Fruit fly (Drosophila melanogaster) whole organism, prepupa: ENCODE data around the gene Pcyt2.

ENCODE experiments used
- Blimp-1 ChIP-seq: fragments of 200-800 bp; sonication (Bioruptor generic); optimal IDR thresholded peaks from 3 replicates; lab custom pipeline; 2017; ENCODE audit warnings: missing biosample characterization, missing genetic modification characterization, mild to moderate bottlenecking, moderate library complexity, missing genetic modification reagents
- CG10631 ChIP-seq: fragments of 200-800 bp; sonication (Bioruptor generic); optimal IDR thresholded peaks from 2 replicates; lab custom pipeline; 2016; ENCODE audit warnings: missing biosample characterization, missing genetic modification characterization
- CG10669 ChIP-seq: fragments of 200-800 bp; sonication (Bioruptor generic); optimal IDR thresholded peaks from 3 replicates; lab custom pipeline; 2018; ENCODE audit warnings: missing biosample characterization, mild to moderate bottlenecking, missing genetic modification characterization, moderate library complexity
- CG15336 ChIP-seq: fragments of 200-800 bp; sonication (Bioruptor generic); IDR thresholded peaks from 2 replicates; pipeline ENCODE4 v1.3.6; 2022; ENCODE audit warnings: missing biosample characterization, missing genetic modification characterization
- CG1621 ChIP-seq: fragments of 200-800 bp; sonication (Bioruptor generic); optimal IDR thresholded peaks from 3 replicates; lab custom pipeline; 2018; ENCODE audit warnings: missing biosample characterization, mild to moderate bottlenecking, missing genetic modification characterization
- CG16779 ChIP-seq: fragments of 200-800 bp; sonication (Bioruptor generic); optimal IDR thresholded peaks from 3 replicates; lab custom pipeline; 2017; ENCODE audit warnings: missing biosample characterization, mild to moderate bottlenecking, missing genetic modification characterization
- CG31627 ChIP-seq: fragments of 200-800 bp; sonication (Bioruptor generic); optimal IDR thresholded peaks from 3 replicates; lab custom pipeline; 2016; ENCODE audit warnings: missing biosample characterization, missing genetic modification characterization
- CG32006 ChIP-seq: fragments of 200-800 bp; sonication (Bioruptor generic); optimal IDR thresholded peaks from 3 replicates; lab custom pipeline; 2017; ENCODE audit warnings: missing biosample characterization, mild to moderate bottlenecking, missing genetic modification characterization
- CG34406 ChIP-seq: fragments of 200-800 bp; sonication (Bioruptor generic); optimal IDR thresholded peaks from 3 replicates; lab custom pipeline; 2016; ENCODE audit warnings: missing biosample characterization, missing genetic modification characterization
- CG3919 ChIP-seq: fragments of 200-800 bp; sonication (Bioruptor generic); optimal IDR thresholded peaks from 3 replicates; lab custom pipeline; 2016; ENCODE audit warnings: missing biosample characterization, missing genetic modification characterization
- CG4318 ChIP-seq: fragments of 200-800 bp; sonication (Bioruptor generic); optimal IDR thresholded peaks from 3 replicates; lab custom pipeline; 2017; ENCODE audit warnings: missing biosample characterization, mild to moderate bottlenecking, missing genetic modification characterization
- CG6163 ChIP-seq: fragments of 200-800 bp; sonication (Bioruptor generic); IDR thresholded peaks from 3 replicates; pipeline ENCODE4 v1.3.6; 2022; ENCODE audit warnings: missing biosample characterization, missing genetic modification characterization
- CG6276 ChIP-seq: fragments of 200-800 bp; sonication (Bioruptor generic); optimal IDR thresholded peaks from 2 replicates; lab custom pipeline; 2017; ENCODE audit warnings: missing biosample characterization, mild to moderate bottlenecking, missing genetic modification characterization
- CG6808 ChIP-seq: fragments of 200-800 bp; sonication (Bioruptor generic); optimal IDR thresholded peaks from 3 replicates; lab custom pipeline; 2017; ENCODE audit warnings: missing biosample characterization, missing genetic modification characterization, mild to moderate bottlenecking, moderate library complexity, missing genetic modification reagents
- CG6854 ChIP-seq: fragments of 200-800 bp; sonication (Bioruptor generic); optimal IDR thresholded peaks from 2 replicates; lab custom pipeline; 2017; ENCODE audit warnings: missing biosample characterization, mild to moderate bottlenecking, missing genetic modification characterization
- CG8119 ChIP-seq: fragments of 200-800 bp; sonication (Bioruptor generic); IDR thresholded peaks from 3 replicates; pipeline ENCODE4 v1.3.6; 2022; ENCODE audit warnings: missing biosample characterization, missing genetic modification characterization
- CG8319 ChIP-seq: fragments of 200-800 bp; sonication (Bioruptor generic); optimal IDR thresholded peaks from 3 replicates; lab custom pipeline; 2016; ENCODE audit warnings: missing biosample characterization, missing genetic modification characterization
- CG8632 ChIP-seq: fragments of 200-800 bp; sonication (Bioruptor generic); optimal IDR thresholded peaks from 3 replicates; lab custom pipeline; 2016; ENCODE audit warnings: missing biosample characterization, missing genetic modification characterization
- CG9139 ChIP-seq: fragments of 200-800 bp; sonication (Bioruptor generic); optimal IDR thresholded peaks from 3 replicates; lab custom pipeline; 2017; ENCODE audit warnings: missing biosample characterization, mild to moderate bottlenecking, missing genetic modification characterization
- Eip78C ChIP-seq: fragments of 200-800 bp; sonication (Bioruptor generic); peaks from one replicate; lab custom pipeline; 2016; ENCODE audit warnings: missing biosample characterization, missing genetic modification characterization
- Ets21C ChIP-seq: fragments of 200-800 bp; sonication (Bioruptor generic); optimal IDR thresholded peaks from 3 replicates; lab custom pipeline; 2016; ENCODE audit warnings: missing biosample characterization, missing genetic modification characterization
- Ets96B ChIP-seq: fragments of 200-800 bp; optimal IDR thresholded peaks from 2 replicates; lab custom pipeline; 2019; ENCODE audit warnings: missing biosample characterization, mild to moderate bottlenecking, missing genetic modification characterization, moderate library complexity
- Hr38 ChIP-seq: sonication (Bioruptor generic); optimal IDR thresholded peaks from 2 replicates; lab custom pipeline; 2016; ENCODE audit warnings: missing biosample characterization, missing genetic modification characterization
- Hr39 ChIP-seq: fragments of 200-800 bp; sonication (Bioruptor generic); optimal IDR thresholded peaks from 2 replicates; lab custom pipeline; 2016; ENCODE audit warnings: missing biosample characterization, missing genetic modification characterization
- Hr4 ChIP-seq: fragments of 200-800 bp; sonication (Bioruptor generic); optimal IDR thresholded peaks from 3 replicates; lab custom pipeline; 2016; ENCODE audit warnings: missing biosample characterization, missing genetic modification characterization
- Lpt ChIP-seq: fragments of 200-800 bp; sonication (Bioruptor generic); optimal IDR thresholded peaks from 3 replicates; lab custom pipeline; 2016; ENCODE audit warnings: missing biosample characterization, missing genetic modification characterization
- OdsH ChIP-seq: fragments of 200-800 bp; sonication (Bioruptor generic); optimal IDR thresholded peaks from 3 replicates; lab custom pipeline; 2016; ENCODE audit warnings: missing biosample characterization, missing genetic modification characterization
- Smox ChIP-seq: fragments of 200-800 bp; sonication (Bioruptor generic); optimal IDR thresholded peaks from 3 replicates; lab custom pipeline; 2016; ENCODE audit warnings: missing biosample characterization, missing genetic modification characterization
- acj6 ChIP-seq: fragments of 200-800 bp; sonication (Bioruptor generic); optimal IDR thresholded peaks from 3 replicates; lab custom pipeline; 2016; ENCODE audit warnings: missing biosample characterization, missing genetic modification characterization
- cyc ChIP-seq: fragments of 200-800 bp; sonication (Bioruptor generic); optimal IDR thresholded peaks from 3 replicates; lab custom pipeline; 2016; ENCODE audit warnings: missing biosample characterization, missing genetic modification characterization
- dac ChIP-seq: fragments of 200-800 bp; sonication (Bioruptor generic); optimal IDR thresholded peaks from 2 replicates; lab custom pipeline; 2017; ENCODE audit warnings: missing biosample characterization, mild to moderate bottlenecking, missing genetic modification characterization
- dsx ChIP-seq: fragments of 200-800 bp; optimal IDR thresholded peaks from 3 replicates; lab custom pipeline; 2019; ENCODE audit warnings: missing biosample characterization, mild to moderate bottlenecking, missing genetic modification characterization, moderate library complexity; ENCODE audit not compliant: poor library complexity, severe bottlenecking
- eg ChIP-seq: fragments of 200-800 bp; sonication (Bioruptor generic); IDR thresholded peaks from 3 replicates; pipeline ENCODE4 v1.3.6; 2022; ENCODE audit warnings: missing biosample characterization, missing genetic modification characterization
- fkh ChIP-seq: fragments of 200-800 bp; sonication (Bioruptor generic); optimal IDR thresholded peaks from 3 replicates; lab custom pipeline; 2017; ENCODE audit warnings: missing biosample characterization, mild to moderate bottlenecking, missing genetic modification characterization, moderate library complexity
- lz ChIP-seq: fragments of 200-800 bp; sonication (Bioruptor generic); optimal IDR thresholded peaks from 3 replicates; lab custom pipeline; 2016; ENCODE audit warnings: missing biosample characterization, missing genetic modification characterization
- spab ChIP-seq: fragments of 200-800 bp; sonication (Bioruptor generic); optimal IDR thresholded peaks from 2 replicates; lab custom pipeline; 2017; ENCODE audit warnings: missing biosample characterization, mild to moderate bottlenecking, missing genetic modification characterization, missing genetic modification reagents
- ss ChIP-seq, 2 experiments: fragments of 200-800 bp; sonication (Bioruptor generic); optimal IDR thresholded peaks; 2 replicates in 1 of 2; 3 replicates in 1 of 2; lab custom pipeline; 2017 to 2018; ENCODE audit warnings: mild to moderate bottlenecking in 2 of 2, missing biosample characterization in 2 of 2, missing genetic modification characterization in 2 of 2, moderate library complexity in 1 of 2
- svp ChIP-seq: fragments of 200-800 bp; sonication (Bioruptor generic); peaks from one replicate; lab custom pipeline; 2016; ENCODE audit warnings: missing biosample characterization, missing genetic modification characterization
- topi ChIP-seq: fragments of 200-800 bp; sonication (Bioruptor generic); optimal IDR thresholded peaks from 3 replicates; lab custom pipeline; 2016; ENCODE audit warnings: missing biosample characterization, missing genetic modification characterization
- vri ChIP-seq: fragments of 200-800 bp; sonication (Bioruptor generic); optimal IDR thresholded peaks from 3 replicates; lab custom pipeline; 2016; ENCODE audit warnings: missing biosample characterization, mild to moderate bottlenecking, missing genetic modification characterization

Gene Pcyt2

DNA sequence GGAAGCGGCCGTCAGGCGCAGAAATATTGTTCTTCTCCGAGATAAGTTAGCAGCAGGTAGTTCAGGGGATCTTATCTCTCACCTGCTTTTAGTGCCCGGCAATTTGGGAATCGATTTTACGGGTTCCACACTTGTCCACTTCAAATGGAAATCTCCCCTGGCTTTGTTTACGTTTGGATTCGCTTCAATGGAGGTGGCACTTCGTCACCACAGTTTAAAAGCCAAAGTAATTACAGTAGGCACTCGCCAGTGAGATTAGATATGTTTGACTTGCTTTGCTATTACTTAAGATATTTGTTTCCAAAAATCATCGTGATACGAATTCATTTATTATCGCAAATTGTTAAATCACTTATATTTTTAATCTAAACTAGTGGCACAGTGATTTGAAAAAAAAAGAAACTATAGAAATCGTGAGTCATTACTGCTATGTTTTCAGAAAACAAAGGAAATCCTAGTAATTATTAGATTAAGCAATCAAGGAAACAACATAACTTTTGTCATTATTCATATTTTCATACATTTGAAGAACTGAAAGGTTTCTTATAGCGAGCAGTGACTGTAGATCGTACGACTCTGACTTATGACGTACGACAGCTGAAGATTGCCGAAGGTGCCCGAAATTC lies 4.8 kb upstream of the Pcyt2 start (continued):
- TF ChIP-seq ss (GFP tag; optimal IDR thresholded peaks at IDR 0.05; lab: Kevin White, UChicago) (no peak), CG31627 (GFP tag; lab: Kevin White, UChicago) (peak; percentile 77), CG6854 (GFP tag; lab: Kevin White, UChicago) (no peak), svp (peak; percentile 95), CG8119 (GFP tag; lab: Robert Waterston, UW) (no peak), CG6808 (no peak), OdsH (GFP tag; lab: Kevin White, UChicago) (no peak), dsx (GFP tag; lab: Kevin White, UChicago) (no peak), CG10631 (no peak), CG4318 (GFP tag; lab: Kevin White, UChicago) (no peak), vri (GFP tag; lab: Kevin White, UChicago) (peak; percentile 58)

DNA sequence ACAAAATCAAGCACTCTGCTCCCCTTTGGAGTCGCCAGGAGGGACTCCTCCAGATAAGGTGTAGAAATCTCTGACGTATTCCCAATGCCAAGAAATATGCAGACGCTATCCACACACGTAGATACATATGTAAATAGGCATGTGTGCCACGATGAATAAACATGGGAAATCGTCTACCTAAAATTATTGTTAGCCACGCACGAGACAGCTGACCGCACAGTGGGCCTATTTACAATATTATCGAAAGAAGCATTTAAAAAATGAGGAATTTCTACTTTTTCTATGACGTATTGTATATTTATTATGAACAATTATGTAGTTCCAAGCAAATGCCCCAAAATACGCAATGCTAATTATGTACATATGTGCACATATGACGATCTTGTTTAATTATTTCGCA lies 4.1 kb upstream of the Pcyt2 start:
- TF ChIP-seq fkh (GFP tag; lab: Kevin White, UChicago) (peak; percentile 46), Hr4 (GFP tag; lab: Kevin White, UChicago) (peak; percentile 29), Eip78C (GFP tag; lab: Kevin White, UChicago) (peak; percentile 43), lz (no peak)
- TF ChIP-seq, all 60 proteins: peak for 3

DNA sequence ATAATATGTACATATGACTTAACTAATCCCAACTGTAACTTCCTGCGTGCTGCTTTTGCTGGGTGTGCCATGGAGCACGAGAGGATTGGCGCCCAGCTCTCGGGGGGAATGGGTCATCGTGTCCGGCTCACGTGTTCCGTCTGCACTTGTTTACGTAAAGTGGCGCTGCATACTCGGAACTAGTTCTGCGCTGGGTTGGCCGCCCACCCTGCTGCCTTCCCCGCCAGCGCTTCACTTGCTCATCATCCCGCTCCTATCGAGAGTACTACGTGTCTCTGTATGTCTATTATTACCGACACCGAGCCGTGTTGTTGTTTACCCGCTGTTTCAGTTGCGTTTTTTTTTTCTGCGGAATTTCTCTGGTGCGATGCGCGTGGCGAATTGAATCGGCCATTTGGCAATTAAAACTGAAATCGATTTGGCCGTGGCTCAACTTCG lies 3.6 kb upstream of the Pcyt2 start:
- TF ChIP-seq CG34406 (GFP tag; lab: Kevin White, UChicago) (no peak), dac (GFP tag; lab: Kevin White, UChicago) (no peak), CG6163 (GFP tag; lab: Robert Waterston, UW) (peak; percentile 33; the same call in 1 of the 3 replicates), eg (GFP tag; lab: Robert Waterston, UW) (no peak), dsx (GFP tag; lab: Kevin White, UChicago) (no peak), ss (GFP tag; optimal IDR thresholded peaks at IDR 0.05; lab: Kevin White, UChicago) (no peak), svp (peak; percentile 26), CG15336 (GFP tag; lab: Robert Waterston, UW) (no peak), Smox (GFP tag; lab: Kevin White, UChicago) (no peak)
- TF ChIP-seq, all 60 proteins: peak for 2

DNA sequence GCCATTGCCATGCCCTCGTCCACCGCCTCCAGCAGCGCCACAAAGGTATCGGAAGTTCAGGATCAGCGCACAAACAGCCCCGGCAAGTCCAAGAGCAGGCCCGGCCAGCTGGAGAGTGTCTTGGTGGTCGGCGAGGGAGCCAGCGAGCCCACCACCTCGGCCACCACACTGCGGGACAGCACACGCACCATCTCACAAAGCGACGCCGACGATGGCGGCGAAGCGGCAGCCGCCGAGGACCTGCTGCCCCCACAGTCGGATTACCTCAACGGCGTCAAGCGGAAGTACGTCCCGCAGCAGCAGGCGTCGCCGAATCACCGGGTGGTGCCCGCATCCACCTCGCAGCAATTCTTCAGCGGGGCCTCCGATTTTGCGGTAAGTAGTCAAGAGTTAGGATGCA lies 2.4 kb upstream of the Pcyt2 start:
- TF ChIP-seq Hr39 (no peak), svp (peak; percentile 65), topi (GFP tag; lab: Kevin White, UChicago) (no peak), CG15336 (GFP tag; lab: Robert Waterston, UW) (no peak), dsx (GFP tag; lab: Kevin White, UChicago) (no peak), Blimp-1 (no peak)

DNA sequence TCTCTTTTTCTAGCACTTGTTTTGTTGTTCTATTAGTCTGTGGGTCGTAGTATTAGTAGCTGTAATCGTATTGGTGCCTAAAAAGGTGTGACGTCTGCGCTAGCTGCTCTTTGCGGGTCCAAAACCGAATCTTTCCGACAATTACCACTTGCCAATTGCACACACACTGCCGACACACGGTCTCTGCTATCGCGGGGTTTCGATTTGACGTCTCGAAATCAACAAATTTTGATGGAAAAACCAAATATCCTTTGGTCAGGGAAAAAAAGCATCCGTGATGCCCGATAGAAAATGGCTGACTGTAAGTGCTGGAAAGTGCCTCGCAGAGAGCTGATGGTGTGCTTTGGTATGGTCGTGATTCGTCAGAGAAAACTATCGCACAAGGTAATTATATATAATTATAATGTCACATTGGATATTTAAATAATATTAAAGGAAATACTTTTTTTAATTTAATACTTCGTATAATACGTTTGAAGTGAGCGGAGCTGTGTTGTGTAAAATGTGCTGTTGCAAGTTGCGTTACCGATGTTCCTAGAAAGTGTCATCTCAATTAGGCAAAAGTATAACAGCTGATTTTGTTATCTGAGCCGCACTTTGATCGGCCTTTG lies 5.0 kb downstream of the Pcyt2 start, which contains the start of the genes Pex10 and CG12099:
Gene Pex10 (plus strand): TSS at position 51 of the 611 bp plus-strand sequence.
Gene CG12099 (minus strand): TSS at position 307 of the 611 bp plus-strand sequence.
- peak; percentile 62 for TF ChIP-seq Lpt (GFP tag; lab: Kevin White, UChicago)
- peak; percentile 74 for TF ChIP-seq CG15336 (GFP tag; lab: Robert Waterston, UW)
- TF ChIP-seq CG16779 (tag; lab: Kevin White, UChicago), result peak; percentile 42
- peak; percentile 78 for TF ChIP-seq cyc (GFP tag; lab: Kevin White, UChicago)
- TF ChIP-seq CG3919 (GFP tag; lab: Kevin White, UChicago), result peak; percentile 84
- peak; percentile 69 to 76 for TF ChIP-seq ss (GFP tag; optimal IDR thresholded peaks at IDR 0.05; lab: Kevin White, UChicago)
- TF ChIP-seq CG10669 (GFP tag; lab: Kevin White, UChicago), result peak; percentile 73
- TF ChIP-seq fkh (GFP tag; lab: Kevin White, UChicago), result no peak
- peak; percentile 69 for TF ChIP-seq CG6854 (GFP tag; lab: Kevin White, UChicago)
- TF ChIP-seq CG6276 (GFP tag; lab: Kevin White, UChicago), result peak; percentile 18
- peak; percentile 58 for TF ChIP-seq CG1621
- peak; percentile 83 for TF ChIP-seq lz
- peak; percentile 88 for TF ChIP-seq acj6 (GFP tag; lab: Kevin White, UChicago)
- peak; percentile 83 for TF ChIP-seq CG32006
- peak; percentile 69 for TF ChIP-seq Ets21C
- TF ChIP-seq CG8632 (GFP tag; lab: Kevin White, UChicago), result peak; percentile 81
- peak; percentile 94 for TF ChIP-seq CG10631
- TF ChIP-seq OdsH (GFP tag; lab: Kevin White, UChicago), result peak; percentile 90
- peak; percentile 39 for TF ChIP-seq CG9139 (GFP tag; lab: Kevin White, UChicago)
- TF ChIP-seq CG34406 (GFP tag; lab: Kevin White, UChicago), result peak; percentile 78
- peak; percentile 71 for TF ChIP-seq Ets96B (tag; lab: Kevin White, UChicago)
- peak; percentile 38 for TF ChIP-seq spab (GFP tag; lab: Kevin White, UChicago)
- peak; percentile 67 for TF ChIP-seq CG8319 (GFP tag; lab: Kevin White, UChicago)
- TF ChIP-seq CG8119 (GFP tag; lab: Robert Waterston, UW), result peak; percentile 60; the same call in 2 of the 3 replicates
- peak; percentile 78 for TF ChIP-seq CG6808
- TF ChIP-seq Hr38 (GFP tag; lab: Kevin White, UChicago), result no peak
